Fruit fly (Drosophila melanogaster): Measurements from ENCODE around the gene CG5958.

Gene CG5958

dm6 chr2L:7466304-7466703, 33.0 kb upstream of the CG5958 start, which contains the start of gene CG6055:
Gene CG6055, plus strand, starts transcription at chr2L:7466543.
- TF ChIP-seq oc (tag; optimal IDR thresholded peaks at IDR 0.05), result no peak
- no peak for TF ChIP-seq tup (GFP tag; optimal IDR thresholded peaks at IDR 0.05)
- TF ChIP-seq gt (GFP tag; IDR thresholded peaks at IDR 0.05), result no peak
- TF ChIP-seq nom (GFP tag; optimal IDR thresholded peaks at IDR 0.05), result peak; percentile 76
- no peak for TF ChIP-seq CG15073 (GFP tag; optimal IDR thresholded peaks at IDR 0.05)
- no peak for TF ChIP-seq gcm (GFP tag; optimal IDR thresholded peaks at IDR 0.05)
- no peak for TF ChIP-seq lmd (GFP tag; IDR thresholded peaks at IDR 0.05)
- no peak for TF ChIP-seq CG17802 (tag; optimal IDR thresholded peaks at IDR 0.05)
- TF ChIP-seq CG33557 (GFP tag; optimal IDR thresholded peaks at IDR 0.05), result no peak
- 0 out of 3 replicates have a peak, but pooled peaks have one; percentile 54 for TF ChIP-seq z (GFP tag; IDR thresholded peaks at IDR 0.05)
- TF ChIP-seq Drgx (GFP tag; IDR thresholded peaks at IDR 0.05), result peak; percentile 25; the same call in 1 of the 2 replicates
- peak; percentile 98 for TF ChIP-seq CG5180 (GFP tag; optimal IDR thresholded peaks at IDR 0.05)
- TF ChIP-seq CG6175 (GFP tag; IDR thresholded peaks at IDR 0.05), result no peak
- peak; percentile 57 for TF ChIP-seq Jarid2 (GFP tag; optimal IDR thresholded peaks at IDR 0.05)
- TF ChIP-seq CG11093 (GFP tag; IDR thresholded peaks at IDR 0.05), result no peak
- TF ChIP-seq CG34422 (GFP tag; IDR thresholded peaks at IDR 0.05), result no peak
- peak; percentile 45 for TF ChIP-seq kni (GFP tag; optimal IDR thresholded peaks at IDR 0.05)
- peak; percentile 33; the same call in 1 of the 4 replicates for TF ChIP-seq Dll (GFP tag; IDR thresholded peaks at IDR 0.05; ENCODE audit: partially characterized antibody)
- no peak for TF ChIP-seq inv (GFP tag; IDR thresholded peaks at IDR 0.05; ENCODE audit: partially characterized antibody)
- no peak for TF ChIP-seq chif (GFP tag; optimal IDR thresholded peaks at IDR 0.05)

- TF ChIP-seq Ets65A (GFP tag) (peak; percentile 45), bsh (GFP tag; optimal IDR thresholded peaks at IDR 0.05) (no peak)
Measured at dm6 chr2L:7462147-7462546, 28.8 kb upstream of the CG5958 start, which contains the start of gene Gr28b. Gene Gr28b, minus strand, starts transcription at chr2L:7462247.

dm6 chr2L:7454112-7454511, 20.8 kb upstream of the CG5958 start, which contains the start of gene Gr28a:
Gene Gr28a, minus strand, starts transcription at chr2L:7454212.
- TF ChIP-seq schlank (tag; optimal IDR thresholded peaks at IDR 0.05), result no peak
- no peak for TF ChIP-seq pnt (GFP tag; optimal IDR thresholded peaks at IDR 0.05)
- no peak for TF ChIP-seq Nf-YC (tag; optimal IDR thresholded peaks at IDR 0.05)
- TF ChIP-seq maf-S (GFP tag; optimal IDR thresholded peaks at IDR 0.05), result no peak
- TF ChIP-seq mam (GFP tag; optimal IDR thresholded peaks at IDR 0.05), result no peak
- TF ChIP-seq odd (GFP tag; optimal IDR thresholded peaks at IDR 0.05), result no peak
- TF ChIP-seq Stat92E (GFP tag; optimal IDR thresholded peaks at IDR 0.05), result no peak
- no peak for TF ChIP-seq CG12219 (GFP tag; optimal IDR thresholded peaks at IDR 0.05)
- no peak for TF ChIP-seq Vsx1 (GFP tag; optimal IDR thresholded peaks at IDR 0.05)
- no peak for TF ChIP-seq amos (GFP tag; IDR thresholded peaks at IDR 0.05; ENCODE audit: partially characterized antibody)
- no peak for TF ChIP-seq br (optimal IDR thresholded peaks at IDR 0.05)
- TF ChIP-seq dati (GFP tag; IDR thresholded peaks at IDR 0.05), result no peak
- no peak for TF ChIP-seq sim (GFP tag; IDR thresholded peaks at IDR 0.05)
- TF ChIP-seq CHES-1-like (GFP tag; optimal IDR thresholded peaks at IDR 0.05), result no peak
- TF ChIP-seq CG7786 (GFP tag; optimal IDR thresholded peaks at IDR 0.05), result no peak
- no peak for TF ChIP-seq Nf-YB (GFP tag; optimal IDR thresholded peaks at IDR 0.05)
- TF ChIP-seq sisA (GFP tag; IDR thresholded peaks at IDR 0.05), result no peak
